Fruit fly (Drosophila melanogaster) whole organism, embryonic: ENCODE results near the gene CG2147.

ENCODE experiments used
- Aef1 ChIP-seq: fragments of 200-800 bp; sonication (Bioruptor generic); IDR thresholded peaks from 3 replicates; pipeline ENCODE4 v1.3.6; 2022; ENCODE audit warnings: missing biosample characterization, missing genetic modification characterization
- Antp ChIP-seq: fragments of 200-800 bp; sonication (Bioruptor generic); optimal IDR thresholded peaks from 3 replicates; lab custom pipeline; 2016; ENCODE audit warnings: missing biosample characterization, missing genetic modification characterization
- CG10654 ChIP-seq: fragments of 200-800 bp; sonication (Bioruptor generic); optimal IDR thresholded peaks from 2 replicates; lab custom pipeline; 2016; ENCODE audit warnings: missing biosample characterization, missing genetic modification characterization
- CG11085 ChIP-seq: fragments of 200-800 bp; sonication (Bioruptor generic); IDR thresholded peaks from 2 replicates; pipeline ENCODE4 v1.3.6; 2022; ENCODE audit warnings: missing biosample characterization, missing genetic modification characterization
- CG13287 ChIP-seq: fragments of 200-800 bp; sonication (Bioruptor generic); IDR thresholded peaks from 2 replicates; pipeline ENCODE4 v1.3.6; 2022; ENCODE audit warnings: missing biosample characterization, missing genetic modification characterization; ENCODE audit not compliant: partially characterized antibody
- CG13424 ChIP-seq: fragments of 200-800 bp; sonication (Bioruptor generic); optimal IDR thresholded peaks from 2 replicates; lab custom pipeline; 2019; ENCODE audit warnings: missing biosample characterization, mild to moderate bottlenecking, missing genetic modification characterization, moderate library complexity
- CG15073 ChIP-seq: fragments of 200-800 bp; sonication (Bioruptor generic); optimal IDR thresholded peaks from 2 replicates; lab custom pipeline; 2016; ENCODE audit warnings: missing biosample characterization, missing genetic modification characterization
- CG15514 ChIP-seq: fragments of 200-800 bp; sonication (Bioruptor generic); optimal IDR thresholded peaks from 3 replicates; lab custom pipeline; 2017; ENCODE audit warnings: missing biosample characterization, missing genetic modification characterization, mild to moderate bottlenecking, moderate library complexity, missing genetic modification reagents
- CG18619 ChIP-seq: fragments of 200-800 bp; sonication (Bioruptor generic); optimal IDR thresholded peaks from 3 replicates; lab custom pipeline; 2017; ENCODE audit warnings: missing biosample characterization, mild to moderate bottlenecking, missing genetic modification characterization
- CG2199 ChIP-seq: fragments of 200-800 bp; sonication (Bioruptor generic); IDR thresholded peaks from 3 replicates; pipeline ENCODE4 v1.3.6; 2022; ENCODE audit warnings: missing biosample characterization, missing genetic modification characterization
- CG34224 ChIP-seq: fragments of 200-800 bp; sonication (Bioruptor generic); IDR thresholded peaks from 3 replicates; pipeline ENCODE4 v1.3.6; 2022; ENCODE audit warnings: missing biosample characterization, missing genetic modification characterization; ENCODE audit not compliant: partially characterized antibody
- CG3995 ChIP-seq: fragments of 200-800 bp; sonication (Bioruptor generic); optimal IDR thresholded peaks from 3 replicates; lab custom pipeline; 2016; ENCODE audit warnings: missing biosample characterization, missing genetic modification characterization
- CG8765 ChIP-seq: fragments of 200-800 bp; sonication (Bioruptor generic); IDR thresholded peaks from 2 replicates; pipeline ENCODE4 v1.3.6; 2022; ENCODE audit warnings: missing biosample characterization, missing genetic modification characterization
- CG9932 ChIP-seq: fragments of 200-800 bp; sonication (Bioruptor generic); IDR thresholded peaks from 2 replicates; pipeline ENCODE4 v1.3.6; 2022; ENCODE audit warnings: missing biosample characterization, missing genetic modification characterization
- Deaf1 ChIP-seq: fragments of 200-800 bp; optimal IDR thresholded peaks from 3 replicates; lab custom pipeline; 2019; ENCODE audit warnings: missing biosample characterization, mild to moderate bottlenecking, missing genetic modification characterization, moderate library complexity
- Doc3 ChIP-seq: fragments of 200-800 bp; sonication (Bioruptor generic); IDR thresholded peaks from 3 replicates; pipeline ENCODE4 v1.3.6; 2022; ENCODE audit warnings: missing biosample characterization, missing genetic modification characterization; ENCODE audit not compliant: partially characterized antibody
- Dp ChIP-seq: fragments of 200-800 bp; sonication (Bioruptor generic); optimal IDR thresholded peaks from 2 replicates; lab custom pipeline; 2018; ENCODE audit warnings: missing biosample characterization, mild to moderate bottlenecking, missing genetic modification characterization, moderate library complexity
- GATAe ChIP-seq: fragments of 200-800 bp; sonication (Bioruptor generic); conservative IDR thresholded peaks from 2 replicates; pipeline ENCODE4 v1.3.6; 2022; ENCODE audit warnings: missing biosample characterization, missing genetic modification characterization
- HHEX ChIP-seq: fragments of 200-800 bp; sonication (Bioruptor generic); optimal IDR thresholded peaks from 3 replicates; lab custom pipeline; 2017; ENCODE audit warnings: missing biosample characterization, mild to moderate bottlenecking, missing genetic modification characterization, missing genetic modification reagents
- Hand ChIP-seq: fragments of 200-800 bp; sonication (Bioruptor generic); optimal IDR thresholded peaks from 2 replicates; lab custom pipeline; 2017; ENCODE audit warnings: mild to moderate bottlenecking, missing biosample characterization, missing genetic modification reagents, missing genetic modification characterization
- Nf-YB ChIP-seq: fragments of 200-800 bp; sonication (Bioruptor generic); optimal IDR thresholded peaks from 3 replicates; lab custom pipeline; 2019; ENCODE audit warnings: missing biosample characterization, mild to moderate bottlenecking, missing genetic modification characterization, moderate library complexity
- Opbp ChIP-seq: fragments of 200-800 bp; sonication (Bioruptor generic); IDR thresholded peaks from 3 replicates; pipeline ENCODE4 v1.3.6; 2022; ENCODE audit warnings: missing biosample characterization, missing genetic modification characterization; ENCODE audit not compliant: partially characterized antibody
- Sin3A ChIP-seq: fragments of >200 bp; optimal IDR thresholded peaks from 2 replicates; lab custom pipeline; 2018
- Taf1 ChIP-seq: fragments of 200-800 bp; sonication (Bioruptor generic); IDR thresholded peaks from 2 replicates; pipeline ENCODE4 v1.3.6; 2022; ENCODE audit warnings: missing biosample characterization, missing genetic modification characterization
- ab ChIP-seq: fragments of 200-800 bp; sonication (Bioruptor generic); optimal IDR thresholded peaks from 2 replicates; lab custom pipeline; 2016; ENCODE audit warnings: missing biosample characterization, missing genetic modification characterization
- bsh ChIP-seq, 2 experiments: fragments of 200-800 bp; sonication (Bioruptor generic); optimal IDR thresholded peaks; 2 replicates each; lab custom pipeline; 2017 to 2018; ENCODE audit warnings: mild to moderate bottlenecking in 2 of 2, missing biosample characterization in 2 of 2, missing genetic modification characterization in 2 of 2, moderate library complexity in 1 of 2
- crol ChIP-seq: fragments of 200-800 bp; sonication (Bioruptor generic); IDR thresholded peaks from 2 replicates; pipeline ENCODE4 v1.3.6; 2022; ENCODE audit warnings: missing biosample characterization, missing genetic modification characterization
- eve ChIP-seq, 2 experiments: fragments of >200 bp; optimal IDR thresholded peaks; 2 replicates each; lab custom pipeline; 2017; ENCODE audit warnings: missing biosample characterization in 2 of 2, missing genetic modification characterization in 2 of 2
- fu2 ChIP-seq: fragments of 200-800 bp; sonication (Bioruptor generic); optimal IDR thresholded peaks from 2 replicates; lab custom pipeline; 2016; ENCODE audit warnings: missing biosample characterization, missing genetic modification characterization
- gce ChIP-seq: fragments of 200-800 bp; sonication (Bioruptor generic); IDR thresholded peaks from 3 replicates; pipeline ENCODE4 v1.3.6; 2022; ENCODE audit warnings: missing biosample characterization, missing genetic modification characterization
- grau ChIP-seq: fragments of 200-800 bp; optimal IDR thresholded peaks from 3 replicates; lab custom pipeline; 2019; ENCODE audit warnings: missing biosample characterization, mild to moderate bottlenecking, missing genetic modification characterization, moderate library complexity
- grn ChIP-seq: fragments of 200-800 bp; sonication (Bioruptor generic); optimal IDR thresholded peaks from 3 replicates; lab custom pipeline; 2017; ENCODE audit warnings: missing biosample characterization, missing genetic modification characterization
- hb ChIP-seq: fragments of 200-800 bp; sonication (Bioruptor generic); IDR thresholded peaks from 3 replicates; pipeline ENCODE4 v1.3.6; 2022; ENCODE audit warnings: missing biosample characterization, missing genetic modification characterization; ENCODE audit not compliant: partially characterized antibody
- hbn ChIP-seq: fragments of 200-800 bp; sonication (Bioruptor generic); IDR thresholded peaks from 2 replicates; pipeline ENCODE4 v1.3.6; 2022; ENCODE audit warnings: missing biosample characterization, missing genetic modification characterization; ENCODE audit not compliant: partially characterized antibody
- her ChIP-seq: fragments of 200-800 bp; sonication (Bioruptor generic); optimal IDR thresholded peaks from 2 replicates; lab custom pipeline; 2016; ENCODE audit warnings: missing biosample characterization, missing genetic modification characterization
- inv ChIP-seq: fragments of 200-800 bp; sonication (Bioruptor generic); IDR thresholded peaks from 2 replicates; pipeline ENCODE4 v1.3.6; 2022; ENCODE audit warnings: missing biosample characterization, missing genetic modification characterization; ENCODE audit not compliant: partially characterized antibody
- kay ChIP-seq: fragments of 200-800 bp; sonication (Bioruptor generic); optimal IDR thresholded peaks from 2 replicates; lab custom pipeline; 2016; ENCODE audit warnings: missing biosample characterization, missing genetic modification characterization
- nerfin-2 ChIP-seq: fragments of 200-800 bp; sonication (Bioruptor generic); IDR thresholded peaks from 2 replicates; pipeline ENCODE4 v1.3.6; 2022; ENCODE audit warnings: missing biosample characterization, missing genetic modification characterization; ENCODE audit not compliant: partially characterized antibody
- odd ChIP-seq: fragments of 200-800 bp; sonication (Bioruptor generic); optimal IDR thresholded peaks from 2 replicates; lab custom pipeline; 2017; ENCODE audit warnings: missing biosample characterization, mild to moderate bottlenecking, missing genetic modification characterization
- phol ChIP-seq: fragments of 200-800 bp; sonication (Bioruptor generic); optimal IDR thresholded peaks from 3 replicates; lab custom pipeline; 2018; ENCODE audit warnings: missing biosample characterization, mild to moderate bottlenecking, missing genetic modification characterization, moderate library complexity
- psq ChIP-seq: fragments of 200-800 bp; sonication (Bioruptor generic); optimal IDR thresholded peaks from 2 replicates; lab custom pipeline; 2017; ENCODE audit warnings: missing biosample characterization, missing genetic modification characterization
- pzg ChIP-seq: fragments of 200-800 bp; sonication (Bioruptor generic); optimal IDR thresholded peaks from 3 replicates; lab custom pipeline; 2018; ENCODE audit warnings: missing biosample characterization, mild to moderate bottlenecking, missing genetic modification characterization, moderate library complexity
- sc ChIP-seq, 3 experiments: fragments of >200 bp in 2 of 3; fragments of 200-800 bp in 1 of 3; sonication (Bioruptor generic) in 1 of 3; optimal IDR thresholded peaks; 2 replicates in 2 of 3; 3 replicates in 1 of 3; lab custom pipeline; 2017; ENCODE audit warnings: mild to moderate bottlenecking in 1 of 3, missing biosample characterization in 1 of 3, missing genetic modification characterization in 1 of 3, missing genetic modification reagents in 1 of 3
- sr ChIP-seq: fragments of 200-800 bp; sonication (Bioruptor generic); IDR thresholded peaks from 3 replicates; pipeline ENCODE4 v1.3.6; 2022; ENCODE audit warnings: missing biosample characterization, missing genetic modification characterization
- wdn ChIP-seq: fragments of 200-800 bp; sonication (Bioruptor generic); IDR thresholded peaks from 2 replicates; pipeline ENCODE4 v1.3.6; 2022; ENCODE audit warnings: missing biosample characterization, missing genetic modification characterization
- z ChIP-seq: fragments of 200-800 bp; sonication (Bioruptor generic); IDR thresholded peaks from 3 replicates; pipeline ENCODE4 v1.3.6; 2022; ENCODE audit warnings: missing biosample characterization, missing genetic modification characterization
- zf30C ChIP-seq: fragments of 200-800 bp; sonication (Bioruptor generic); optimal IDR thresholded peaks from 3 replicates; lab custom pipeline; 2018; ENCODE audit warnings: missing biosample characterization, mild to moderate bottlenecking, missing genetic modification characterization
- zfh2 ChIP-seq: fragments of 200-800 bp; sonication (Bioruptor generic); optimal IDR thresholded peaks from 2 replicates; lab custom pipeline; 2016; ENCODE audit warnings: missing biosample characterization, missing genetic modification characterization

CG2147 gene

dm6 chrX:8273291-8273690 is 32.8 kb downstream of the CG2147 start, which contains the start of gene CG1636 (continued):
- TF ChIP-seq her (GFP tag; lab: Kevin White, UChicago) = no peak
- peak; percentile 55 for TF ChIP-seq pzg (GFP tag; lab: Kevin White, UChicago)
- no peak for TF ChIP-seq ab
- peak; percentile 6 for TF ChIP-seq Sin3A (lab: Kevin White, UChicago)
- no peak for TF ChIP-seq z (GFP tag; lab: Robert Waterston, UW)
- TF ChIP-seq grau (tag; lab: Kevin White, UChicago) = no peak
- peak; percentile 87 for TF ChIP-seq Opbp (GFP tag; lab: Robert Waterston, UW)
- TF ChIP-seq Dp (GFP tag; lab: Kevin White, UChicago) = peak; percentile 77
- TF ChIP-seq phol = no peak
- peak; percentile 86 for TF ChIP-seq Doc3 (GFP tag; lab: Robert Waterston, UW)
- TF ChIP-seq Deaf1 (tag; lab: Kevin White, UChicago) = peak; percentile 36
- TF ChIP-seq CG13287 (GFP tag; lab: Robert Waterston, UW) = peak; percentile 92
- peak; percentile 90 for TF ChIP-seq hbn
- TF ChIP-seq inv = peak; percentile 71
- peak; percentile 58; the same call in 1 of the 2 replicates for TF ChIP-seq nerfin-2
- no peak for TF ChIP-seq zf30C (GFP tag; lab: Kevin White, UChicago)
- peak; percentile 52 for TF ChIP-seq CG15514

dm6 chrX:8273799-8274484 is 33.5 kb downstream of the CG2147 start, which contains the start of gene CG15343:
Gene CG15343, minus strand, starts transcription at chrX:8273806.
- TF ChIP-seq CG9932 = peak; percentile 62
- TF ChIP-seq sc (optimal IDR thresholded peaks at IDR 0.05; lab: Kevin White, UChicago) = no peak
- TF ChIP-seq sc (GFP tag; optimal IDR thresholded peaks at IDR 0.05; lab: Kevin White, UChicago) = no peak
- TF ChIP-seq GATAe (GFP tag; lab: Robert Waterston, UW) = no peak
- TF ChIP-seq CG15073 (GFP tag; lab: Kevin White, UChicago) = no peak
- TF ChIP-seq psq (GFP tag; lab: Kevin White, UChicago) = no peak
- TF ChIP-seq gce (GFP tag; lab: Robert Waterston, UW) = no peak
- 0 out of 2 replicates have a peak, but pooled peaks have one; percentile 32 for TF ChIP-seq wdn (GFP tag; lab: Robert Waterston, UW)
- TF ChIP-seq Hand = no peak
- peak in 1 of 2 experiments; percentile 4 for TF ChIP-seq bsh (GFP tag; optimal IDR thresholded peaks at IDR 0.05; lab: Kevin White, UChicago)
- no peak for TF ChIP-seq CG8765
- TF ChIP-seq odd = no peak
- TF ChIP-seq Opbp (GFP tag; lab: Robert Waterston, UW) = peak; percentile 42; the same call in 1 of the 3 replicates
- TF ChIP-seq CG34224 (GFP tag; lab: Robert Waterston, UW) = no peak
- TF ChIP-seq sr (GFP tag; lab: Robert Waterston, UW) = no peak
- TF ChIP-seq CG13424 (tag; lab: Kevin White, UChicago) = peak; percentile 15
- no peak for TF ChIP-seq grn (GFP tag; lab: Kevin White, UChicago)
- no peak for TF ChIP-seq crol (GFP tag; lab: Robert Waterston, UW)
- 0 out of 2 replicates have a peak, but pooled peaks have one; percentile 10 for TF ChIP-seq CG11085 (GFP tag; lab: Robert Waterston, UW)
- TF ChIP-seq Nf-YB (GFP tag; lab: Kevin White, UChicago) = no peak
- TF ChIP-seq CG2199 = no peak
- TF ChIP-seq CG10654 (GFP tag; lab: Kevin White, UChicago) = no peak
- TF ChIP-seq fu2 (GFP tag; lab: Kevin White, UChicago) = no peak
- peak; percentile 32 for TF ChIP-seq CG18619 (GFP tag; lab: Kevin White, UChicago)
- peak; percentile 25; the same call in 1 of the 3 replicates for TF ChIP-seq Aef1 (GFP tag; lab: Robert Waterston, UW)
- no peak for TF ChIP-seq eve (GFP tag; optimal IDR thresholded peaks at IDR 0.05; lab: Kevin White, UChicago)
- no peak for TF ChIP-seq hb (GFP tag; lab: Robert Waterston, UW)
- TF ChIP-seq kay (GFP tag; lab: Kevin White, UChicago) = no peak
- no peak for TF ChIP-seq Taf1 (GFP tag; lab: Robert Waterston, UW)
- no peak for TF ChIP-seq HHEX
- peak; percentile 26 for TF ChIP-seq Antp (GFP tag; lab: Kevin White, UChicago)
- no peak for TF ChIP-seq CG3995 (GFP tag; lab: Kevin White, UChicago)
- TF ChIP-seq zfh2 (GFP tag; lab: Kevin White, UChicago) = peak; percentile 31
